Fruit fly (Drosophila melanogaster): ENCODE results near the gene Sfp84E.

Gene Sfp84E

DNA sequence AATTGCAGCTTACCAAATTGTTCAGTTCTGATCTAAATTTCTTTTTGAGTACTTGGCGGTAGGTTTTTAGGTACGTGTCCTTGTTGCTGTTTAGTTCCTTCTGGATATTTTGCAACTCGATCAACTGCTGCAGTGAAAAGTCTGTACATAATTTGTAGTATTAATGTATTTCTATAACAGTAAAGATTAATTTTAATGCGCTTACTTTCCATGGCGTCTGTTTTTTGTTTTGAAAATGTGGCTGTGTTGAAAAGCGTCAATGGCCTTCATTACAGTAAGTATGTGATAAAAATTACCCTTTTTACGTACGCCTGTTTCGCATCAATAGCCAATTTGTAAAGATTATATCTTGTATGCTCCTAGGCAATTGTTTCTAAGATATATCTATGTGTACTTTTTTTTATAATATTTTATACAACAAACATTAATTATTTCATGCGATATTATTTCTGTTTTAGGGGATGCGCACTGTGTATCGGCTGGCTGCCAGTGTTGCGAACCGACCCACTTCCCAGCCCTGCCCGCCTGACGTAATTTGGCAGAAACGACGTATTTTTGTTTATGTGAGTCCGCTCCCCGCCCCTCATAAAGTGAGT, 21.1 kb upstream of the Sfp84E start, which contains the start of the genes Kmn2 and CG2698 (continued):
- TF ChIP-seq Rx (GFP tag; IDR thresholded peaks at IDR 0.05) (peak; percentile 96), dati (GFP tag; IDR thresholded peaks at IDR 0.05) (peak; percentile 86), en (GFP tag; optimal IDR thresholded peaks at IDR 0.05) (no peak), Side (GFP tag; optimal IDR thresholded peaks at IDR 0.05) (peak; percentile 70), dmrt11E (tag; optimal IDR thresholded peaks at IDR 0.05) (peak; percentile 94), mam (GFP tag; optimal IDR thresholded peaks at IDR 0.05) (peak; percentile 86), bowl (GFP tag; IDR thresholded peaks at IDR 0.05) (peak; percentile 93), CG30431 (GFP tag; optimal IDR thresholded peaks at IDR 0.05) (peak; percentile 91), croc (GFP tag; conservative IDR thresholded peaks at IDR 0.05) (peak; percentile 97), Ssrp (tag; optimal IDR thresholded peaks at IDR 0.05) (peak; percentile 95), CG8924 (tag; optimal IDR thresholded peaks at IDR 0.05) (peak; percentile 95), grn (GFP tag; optimal IDR thresholded peaks at IDR 0.05) (peak; percentile 53), Dp (GFP tag; optimal IDR thresholded peaks at IDR 0.05) (peak; percentile 75)

DNA sequence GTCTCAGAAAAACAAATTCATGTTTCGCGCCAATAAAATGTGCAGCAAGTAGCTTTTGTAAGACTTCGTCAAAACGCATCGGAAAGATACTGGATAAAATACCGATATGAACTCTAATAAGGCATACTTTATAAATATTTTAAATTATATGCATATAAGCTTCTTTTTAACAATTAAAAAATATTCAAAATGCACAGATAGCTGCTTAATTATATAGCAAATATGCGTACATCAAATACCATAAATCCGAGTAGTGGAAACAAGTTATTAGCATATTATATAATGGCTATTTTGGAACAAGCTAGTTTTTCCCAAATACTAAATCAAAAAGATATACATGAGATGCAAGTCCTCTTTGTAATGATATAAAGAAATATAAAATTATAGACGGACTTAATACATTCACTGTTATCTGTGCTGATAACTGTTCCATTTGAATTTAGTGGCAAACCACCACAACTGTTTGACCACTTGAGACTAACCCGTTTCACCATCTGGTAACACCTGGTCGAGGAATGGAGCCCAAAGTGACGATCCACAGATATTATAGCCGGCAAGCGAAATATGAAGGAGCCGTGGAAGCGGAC, 19.5 kb upstream of the Sfp84E start, which contains the start of gene PIG-H:
Gene PIG-H (plus strand): TSS at position 303 of the 587 bp plus-strand sequence.
- TF ChIP-seq CG6689 (GFP tag; IDR thresholded peaks at IDR 0.05) (peak; percentile 47; the same call in 1 of the 2 replicates), sens (GFP tag) (peak; percentile 51), pnt (GFP tag; optimal IDR thresholded peaks at IDR 0.05) (no peak), CG8478 (optimal IDR thresholded peaks at IDR 0.05) (no peak), CG15601 (tag; optimal IDR thresholded peaks at IDR 0.05) (peak; percentile 44), Pdp1 (GFP tag; optimal IDR thresholded peaks at IDR 0.05) (peak in 1 of 2 experiments; percentile 99), gem (tag; optimal IDR thresholded peaks at IDR 0.05) (peak; percentile 53), BEAF-32 (GFP tag; optimal IDR thresholded peaks at IDR 0.05) (peak; percentile 35), CG17829 (tag; optimal IDR thresholded peaks at IDR 0.05) (peak; percentile 32), eyg (GFP tag; optimal IDR thresholded peaks at IDR 0.05) (no peak), CG14014 (GFP tag; IDR thresholded peaks at IDR 0.05) (no peak), MBD-R2 (GFP tag; IDR thresholded peaks at IDR 0.05) (peak; percentile 56; the same call in 1 of the 2 replicates), CG2120 (GFP tag; optimal IDR thresholded peaks at IDR 0.05) (peak; percentile 4), MESR4 (GFP tag; optimal IDR thresholded peaks at IDR 0.05) (peak; percentile 52), Hsf (GFP tag; optimal IDR thresholded peaks at IDR 0.05) (peak; percentile 9), CG1603 (tag; optimal IDR thresholded peaks at IDR 0.05) (peak; percentile 5), CG2875 (GFP tag; optimal IDR thresholded peaks at IDR 0.05) (no peak), sob (GFP tag; IDR thresholded peaks at IDR 0.05) (no peak), CG7839 (tag; optimal IDR thresholded peaks at IDR 0.05) (peak; percentile 14), org-1 (GFP tag; optimal IDR thresholded peaks at IDR 0.05) (no peak), CG11504 (tag; optimal IDR thresholded peaks at IDR 0.05) (peak; percentile 37), Sry-β (GFP tag; optimal IDR thresholded peaks at IDR 0.05) (peak; percentile 9), CG10274 (GFP tag; optimal IDR thresholded peaks at IDR 0.05) (no peak), Med (GFP tag) (peak; percentile 59), CG3847 (GFP tag; IDR thresholded peaks at IDR 0.05) (0 out of 2 replicates have a peak, but pooled peaks have one; percentile 33), CG4328 (GFP tag; optimal IDR thresholded peaks at IDR 0.05) (no peak), CG15514 (GFP tag; optimal IDR thresholded peaks at IDR 0.05) (peak; percentile 5), ATbp (GFP tag; optimal IDR thresholded peaks at IDR 0.05) (no peak), HHEX (GFP tag; optimal IDR thresholded peaks at IDR 0.05) (no peak), CG9797 (GFP tag; optimal IDR thresholded peaks at IDR 0.05) (peak; percentile 65), sug (tag; optimal IDR thresholded peaks at IDR 0.05) (peak; percentile 17), CG10431 (GFP tag; optimal IDR thresholded peaks at IDR 0.05) (peak; percentile 53), CG18011 (GFP tag; optimal IDR thresholded peaks at IDR 0.05) (peak; percentile 98), CG6765 (GFP tag; optimal IDR thresholded peaks at IDR 0.05) (no peak), br (optimal IDR thresholded peaks at IDR 0.05) (no peak), hb (GFP tag; IDR thresholded peaks at IDR 0.05; ENCODE audit: partially characterized antibody) (0 out of 3 replicates have a peak, but pooled peaks have one; percentile 16)
